Fruit fly (Drosophila melanogaster) whole organism, prepupa: Measurements from ENCODE around the gene Obp99d.
A peak's percentile ranks its signal among the peaks of the same experiment; 100 is the strongest.

Experiments used
- CG10669 ChIP-seq: fragments of 200-800 bp; sonication (Bioruptor generic); optimal IDR thresholded peaks from 3 replicates; lab custom pipeline; 2018; ENCODE audit warnings: missing biosample characterization, mild to moderate bottlenecking, missing genetic modification characterization, moderate library complexity
- CG11294 ChIP-seq: fragments of 200-800 bp; sonication (Bioruptor generic); IDR thresholded peaks from 2 replicates; pipeline ENCODE4 v1.3.6; 2022; ENCODE audit warnings: missing biosample characterization, missing genetic modification characterization
- CG11762 ChIP-seq: fragments of 200-800 bp; sonication (Bioruptor generic); optimal IDR thresholded peaks from 3 replicates; lab custom pipeline; 2016; ENCODE audit warnings: missing biosample characterization, missing genetic modification characterization; ENCODE audit not compliant: insufficient read depth
- CG11902 ChIP-seq: fragments of 200-800 bp; sonication (Bioruptor generic); optimal IDR thresholded peaks from 3 replicates; lab custom pipeline; 2016; ENCODE audit warnings: missing biosample characterization, missing genetic modification characterization
- CG15336 ChIP-seq: fragments of 200-800 bp; sonication (Bioruptor generic); IDR thresholded peaks from 2 replicates; pipeline ENCODE4 v1.3.6; 2022; ENCODE audit warnings: missing biosample characterization, missing genetic modification characterization
- CG1621 ChIP-seq: fragments of 200-800 bp; sonication (Bioruptor generic); optimal IDR thresholded peaks from 3 replicates; lab custom pipeline; 2018; ENCODE audit warnings: missing biosample characterization, mild to moderate bottlenecking, missing genetic modification characterization
- CG16779 ChIP-seq: fragments of 200-800 bp; sonication (Bioruptor generic); optimal IDR thresholded peaks from 3 replicates; lab custom pipeline; 2017; ENCODE audit warnings: missing biosample characterization, mild to moderate bottlenecking, missing genetic modification characterization
- CG3032 ChIP-seq: fragments of 200-800 bp; optimal IDR thresholded peaks from 2 replicates; lab custom pipeline; 2019; ENCODE audit warnings: missing biosample characterization, mild to moderate bottlenecking, missing genetic modification characterization, moderate library complexity
- CG31627 ChIP-seq: fragments of 200-800 bp; sonication (Bioruptor generic); optimal IDR thresholded peaks from 3 replicates; lab custom pipeline; 2016; ENCODE audit warnings: missing biosample characterization, missing genetic modification characterization
- CG32006 ChIP-seq: fragments of 200-800 bp; sonication (Bioruptor generic); optimal IDR thresholded peaks from 3 replicates; lab custom pipeline; 2017; ENCODE audit warnings: missing biosample characterization, mild to moderate bottlenecking, missing genetic modification characterization
- CG34406 ChIP-seq: fragments of 200-800 bp; sonication (Bioruptor generic); optimal IDR thresholded peaks from 3 replicates; lab custom pipeline; 2016; ENCODE audit warnings: missing biosample characterization, missing genetic modification characterization
- CG3919 ChIP-seq: fragments of 200-800 bp; sonication (Bioruptor generic); optimal IDR thresholded peaks from 3 replicates; lab custom pipeline; 2016; ENCODE audit warnings: missing biosample characterization, missing genetic modification characterization
- CG4318 ChIP-seq: fragments of 200-800 bp; sonication (Bioruptor generic); optimal IDR thresholded peaks from 3 replicates; lab custom pipeline; 2017; ENCODE audit warnings: missing biosample characterization, mild to moderate bottlenecking, missing genetic modification characterization
- CG6163 ChIP-seq: fragments of 200-800 bp; sonication (Bioruptor generic); IDR thresholded peaks from 3 replicates; pipeline ENCODE4 v1.3.6; 2022; ENCODE audit warnings: missing biosample characterization, missing genetic modification characterization
- CG6276 ChIP-seq: fragments of 200-800 bp; sonication (Bioruptor generic); optimal IDR thresholded peaks from 2 replicates; lab custom pipeline; 2017; ENCODE audit warnings: missing biosample characterization, mild to moderate bottlenecking, missing genetic modification characterization
- CG6792 ChIP-seq: fragments of 200-800 bp; sonication (Bioruptor generic); optimal IDR thresholded peaks from 3 replicates; lab custom pipeline; 2016; ENCODE audit warnings: missing biosample characterization, missing genetic modification characterization
- CG6808 ChIP-seq: fragments of 200-800 bp; sonication (Bioruptor generic); optimal IDR thresholded peaks from 3 replicates; lab custom pipeline; 2017; ENCODE audit warnings: missing biosample characterization, missing genetic modification characterization, mild to moderate bottlenecking, moderate library complexity, missing genetic modification reagents
- CG8119 ChIP-seq: fragments of 200-800 bp; sonication (Bioruptor generic); IDR thresholded peaks from 3 replicates; pipeline ENCODE4 v1.3.6; 2022; ENCODE audit warnings: missing biosample characterization, missing genetic modification characterization
- CG8319 ChIP-seq: fragments of 200-800 bp; sonication (Bioruptor generic); optimal IDR thresholded peaks from 3 replicates; lab custom pipeline; 2016; ENCODE audit warnings: missing biosample characterization, missing genetic modification characterization
- CG8632 ChIP-seq: fragments of 200-800 bp; sonication (Bioruptor generic); optimal IDR thresholded peaks from 3 replicates; lab custom pipeline; 2016; ENCODE audit warnings: missing biosample characterization, missing genetic modification characterization
- CG9139 ChIP-seq: fragments of 200-800 bp; sonication (Bioruptor generic); optimal IDR thresholded peaks from 3 replicates; lab custom pipeline; 2017; ENCODE audit warnings: missing biosample characterization, mild to moderate bottlenecking, missing genetic modification characterization
- Eip78C ChIP-seq: fragments of 200-800 bp; sonication (Bioruptor generic); peaks from one replicate; lab custom pipeline; 2016; ENCODE audit warnings: missing biosample characterization, missing genetic modification characterization
- Eip93F ChIP-seq: fragments of 200-800 bp; sonication (Bioruptor generic); optimal IDR thresholded peaks from 2 replicates; lab custom pipeline; 2016; ENCODE audit warnings: missing biosample characterization, mild to moderate bottlenecking, missing genetic modification characterization
- Ets96B ChIP-seq: fragments of 200-800 bp; optimal IDR thresholded peaks from 2 replicates; lab custom pipeline; 2019; ENCODE audit warnings: missing biosample characterization, mild to moderate bottlenecking, missing genetic modification characterization, moderate library complexity
- Gug ChIP-seq: fragments of 200-800 bp; sonication (Bioruptor generic); IDR thresholded peaks from 2 replicates; pipeline ENCODE4 v1.3.6; 2022; ENCODE audit warnings: missing biosample characterization, missing genetic modification characterization
- Hr39 ChIP-seq: fragments of 200-800 bp; sonication (Bioruptor generic); optimal IDR thresholded peaks from 2 replicates; lab custom pipeline; 2016; ENCODE audit warnings: missing biosample characterization, missing genetic modification characterization
- Hr4 ChIP-seq: fragments of 200-800 bp; sonication (Bioruptor generic); optimal IDR thresholded peaks from 3 replicates; lab custom pipeline; 2016; ENCODE audit warnings: missing biosample characterization, missing genetic modification characterization
- Lpt ChIP-seq: fragments of 200-800 bp; sonication (Bioruptor generic); optimal IDR thresholded peaks from 3 replicates; lab custom pipeline; 2016; ENCODE audit warnings: missing biosample characterization, missing genetic modification characterization
- Met ChIP-seq: fragments of 200-800 bp; sonication (Bioruptor generic); optimal IDR thresholded peaks from 3 replicates; lab custom pipeline; 2016; ENCODE audit warnings: missing biosample characterization, missing genetic modification characterization
- OdsH ChIP-seq: fragments of 200-800 bp; sonication (Bioruptor generic); optimal IDR thresholded peaks from 3 replicates; lab custom pipeline; 2016; ENCODE audit warnings: missing biosample characterization, missing genetic modification characterization
- Smox ChIP-seq: fragments of 200-800 bp; sonication (Bioruptor generic); optimal IDR thresholded peaks from 3 replicates; lab custom pipeline; 2016; ENCODE audit warnings: missing biosample characterization, missing genetic modification characterization
- achi ChIP-seq: fragments of 200-800 bp; sonication (Bioruptor generic); optimal IDR thresholded peaks from 3 replicates; lab custom pipeline; 2016; ENCODE audit warnings: missing biosample characterization, missing genetic modification characterization
- acj6 ChIP-seq: fragments of 200-800 bp; sonication (Bioruptor generic); optimal IDR thresholded peaks from 3 replicates; lab custom pipeline; 2016; ENCODE audit warnings: missing biosample characterization, missing genetic modification characterization
- cyc ChIP-seq: fragments of 200-800 bp; sonication (Bioruptor generic); optimal IDR thresholded peaks from 3 replicates; lab custom pipeline; 2016; ENCODE audit warnings: missing biosample characterization, missing genetic modification characterization
- dac ChIP-seq: fragments of 200-800 bp; sonication (Bioruptor generic); optimal IDR thresholded peaks from 2 replicates; lab custom pipeline; 2017; ENCODE audit warnings: missing biosample characterization, mild to moderate bottlenecking, missing genetic modification characterization
- eg ChIP-seq: fragments of 200-800 bp; sonication (Bioruptor generic); IDR thresholded peaks from 3 replicates; pipeline ENCODE4 v1.3.6; 2022; ENCODE audit warnings: missing biosample characterization, missing genetic modification characterization
- fd59A ChIP-seq: fragments of 200-800 bp; sonication (Bioruptor generic); optimal IDR thresholded peaks from 2 replicates; lab custom pipeline; 2017; ENCODE audit warnings: missing biosample characterization, mild to moderate bottlenecking, missing genetic modification characterization, missing genetic modification reagents
- fd85E ChIP-seq: fragments of 200-800 bp; sonication (Bioruptor generic); optimal IDR thresholded peaks from 3 replicates; lab custom pipeline; 2016; ENCODE audit warnings: missing biosample characterization, missing genetic modification characterization
- fkh ChIP-seq: fragments of 200-800 bp; sonication (Bioruptor generic); optimal IDR thresholded peaks from 3 replicates; lab custom pipeline; 2017; ENCODE audit warnings: missing biosample characterization, mild to moderate bottlenecking, missing genetic modification characterization, moderate library complexity
- lz ChIP-seq: fragments of 200-800 bp; sonication (Bioruptor generic); optimal IDR thresholded peaks from 3 replicates; lab custom pipeline; 2016; ENCODE audit warnings: missing biosample characterization, missing genetic modification characterization
- net ChIP-seq: fragments of 200-800 bp; sonication (Bioruptor generic); optimal IDR thresholded peaks from 3 replicates; lab custom pipeline; 2016; ENCODE audit warnings: missing biosample characterization, missing genetic modification characterization
- pdm3 ChIP-seq: fragments of 200-800 bp; sonication (Bioruptor generic); optimal IDR thresholded peaks from 3 replicates; lab custom pipeline; 2016; ENCODE audit warnings: missing biosample characterization, missing genetic modification characterization
- salr ChIP-seq, 2 experiments: fragments of 200-800 bp; sonication (Bioruptor generic); optimal IDR thresholded peaks; 3 replicates each; lab custom pipeline; 2016 to 2018; ENCODE audit warnings: missing biosample characterization in 2 of 2, missing genetic modification characterization in 2 of 2, mild to moderate bottlenecking in 1 of 2
- spab ChIP-seq: fragments of 200-800 bp; sonication (Bioruptor generic); optimal IDR thresholded peaks from 2 replicates; lab custom pipeline; 2017; ENCODE audit warnings: missing biosample characterization, mild to moderate bottlenecking, missing genetic modification characterization, missing genetic modification reagents
- ss ChIP-seq, 2 experiments: fragments of 200-800 bp; sonication (Bioruptor generic); optimal IDR thresholded peaks; 2 replicates in 1 of 2; 3 replicates in 1 of 2; lab custom pipeline; 2017 to 2018; ENCODE audit warnings: mild to moderate bottlenecking in 2 of 2, missing biosample characterization in 2 of 2, missing genetic modification characterization in 2 of 2, moderate library complexity in 1 of 2
- svp ChIP-seq: fragments of 200-800 bp; sonication (Bioruptor generic); peaks from one replicate; lab custom pipeline; 2016; ENCODE audit warnings: missing biosample characterization, missing genetic modification characterization
- topi ChIP-seq: fragments of 200-800 bp; sonication (Bioruptor generic); optimal IDR thresholded peaks from 3 replicates; lab custom pipeline; 2016; ENCODE audit warnings: missing biosample characterization, missing genetic modification characterization
- vri ChIP-seq: fragments of 200-800 bp; sonication (Bioruptor generic); optimal IDR thresholded peaks from 3 replicates; lab custom pipeline; 2016; ENCODE audit warnings: missing biosample characterization, mild to moderate bottlenecking, missing genetic modification characterization

The Obp99d gene

DNA sequence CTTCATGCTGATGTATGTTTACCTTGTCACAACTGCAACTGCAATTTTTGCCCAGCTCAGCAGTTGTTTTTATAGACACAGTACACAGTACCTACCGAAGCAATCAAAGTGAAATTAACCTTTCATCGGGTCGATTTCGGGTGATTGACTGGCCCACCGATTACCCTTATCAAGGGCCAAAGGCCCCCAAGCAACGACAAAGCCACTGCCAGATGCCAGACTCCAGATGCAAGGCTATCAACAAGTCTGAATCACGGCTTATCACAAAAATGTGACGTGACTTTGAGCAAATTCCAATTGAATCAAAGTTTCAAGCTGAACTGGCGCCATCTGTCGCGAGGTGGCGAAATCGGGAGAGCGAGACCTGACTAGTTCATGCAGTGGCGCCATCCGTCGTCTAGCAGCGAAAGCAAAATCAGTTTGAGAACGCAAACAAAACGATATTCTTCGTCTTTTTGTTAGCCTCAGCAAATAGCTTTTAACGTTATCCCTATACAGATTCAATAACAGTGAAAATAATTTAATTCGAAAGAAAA, 2.5 kb downstream of the Obp99d start, which contains the start of gene Obp99b (continued):
- TF ChIP-seq CG11902 (GFP tag; lab: Kevin White, UChicago) (peak; percentile 7), Met (GFP tag; lab: Kevin White, UChicago) (peak; percentile 77), CG6792 (GFP tag; lab: Kevin White, UChicago) (peak; percentile 44), cyc (GFP tag; lab: Kevin White, UChicago) (peak; percentile 61), Eip78C (peak; percentile 91), CG32006 (peak; percentile 60), CG10669 (GFP tag; lab: Kevin White, UChicago) (peak; percentile 68), CG3919 (GFP tag; lab: Kevin White, UChicago) (peak; percentile 91), CG16779 (peak; percentile 46)

DNA sequence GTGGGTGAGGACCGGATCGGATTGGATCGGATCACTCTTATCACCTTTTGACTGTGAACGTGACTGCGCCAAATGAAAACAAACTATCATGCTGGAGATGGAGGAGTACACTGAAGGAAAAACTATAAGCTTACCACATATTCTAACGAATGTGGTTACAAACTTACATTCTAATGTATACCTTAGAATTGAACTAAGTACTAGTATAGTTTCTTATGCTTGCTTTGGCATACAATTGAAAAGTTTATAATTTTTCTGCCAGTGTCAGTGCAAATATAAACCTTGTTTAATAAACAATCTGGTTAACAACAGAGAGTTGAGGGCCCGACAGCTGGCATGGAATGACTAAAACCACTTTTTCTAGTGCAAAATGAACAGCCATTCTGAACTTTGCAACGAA, 3.2 kb downstream of the Obp99d start:
- no peak for TF ChIP-seq Smox (GFP tag; lab: Kevin White, UChicago)
- peak; percentile 6 for TF ChIP-seq CG3919 (GFP tag; lab: Kevin White, UChicago)
- TF ChIP-seq Lpt: peak; percentile 24
- no peak for TF ChIP-seq CG11762 (GFP tag; lab: Kevin White, UChicago)
- peak; percentile 6 for TF ChIP-seq topi (GFP tag; lab: Kevin White, UChicago)
- TF ChIP-seq CG15336: peak; percentile 63
- peak; percentile 15 for TF ChIP-seq achi
- TF ChIP-seq Eip93F (GFP tag; lab: Kevin White, UChicago): no peak
- no peak for TF ChIP-seq CG34406 (GFP tag; lab: Kevin White, UChicago)
- peak; percentile 47 for TF ChIP-seq CG32006
- TF ChIP-seq CG8119 (GFP tag; lab: Robert Waterston, UW): peak; percentile 57; the same call in 2 of the 3 replicates
- TF ChIP-seq Hr4 (GFP tag; lab: Kevin White, UChicago): peak; percentile 72
- TF ChIP-seq CG10669 (GFP tag; lab: Kevin White, UChicago): no peak
- no peak for TF ChIP-seq Met (GFP tag; lab: Kevin White, UChicago)
- peak; percentile 5 for TF ChIP-seq Eip78C
- peak; percentile 47 for TF ChIP-seq Gug
- no peak for TF ChIP-seq CG6808 (GFP tag; lab: Kevin White, UChicago)
- TF ChIP-seq pdm3 (GFP tag; lab: Kevin White, UChicago): no peak
- TF ChIP-seq dac: peak; percentile 27
- TF ChIP-seq ss (GFP tag; optimal IDR thresholded peaks at IDR 0.05; lab: Kevin White, UChicago): no peak
- no peak for TF ChIP-seq fd59A (GFP tag; lab: Kevin White, UChicago)
- TF ChIP-seq CG6163 (GFP tag; lab: Robert Waterston, UW): peak; percentile 45; the same call in 2 of the 3 replicates
- no peak for TF ChIP-seq CG8319
- TF ChIP-seq lz (GFP tag; lab: Kevin White, UChicago): no peak
- peak; percentile 33; the same call in 1 of the 2 replicates for TF ChIP-seq CG11294
- TF ChIP-seq CG11902 (GFP tag; lab: Kevin White, UChicago): no peak
- TF ChIP-seq CG4318 (GFP tag; lab: Kevin White, UChicago): peak; percentile 55
- TF ChIP-seq net (GFP tag; lab: Kevin White, UChicago): no peak
- no peak for TF ChIP-seq CG1621
- no peak for TF ChIP-seq CG31627 (GFP tag; lab: Kevin White, UChicago)
- TF ChIP-seq OdsH (GFP tag; lab: Kevin White, UChicago): peak; percentile 24
- TF ChIP-seq CG16779: no peak
- no peak for TF ChIP-seq svp (GFP tag; lab: Kevin White, UChicago)
- TF ChIP-seq CG8632: no peak
- no peak for TF ChIP-seq CG9139 (GFP tag; lab: Kevin White, UChicago)
- no peak for TF ChIP-seq acj6 (GFP tag; lab: Kevin White, UChicago)
- TF ChIP-seq salr (GFP tag; optimal IDR thresholded peaks at IDR 0.05; lab: Kevin White, UChicago): no peak
- TF ChIP-seq cyc (GFP tag; lab: Kevin White, UChicago): no peak
- TF ChIP-seq Ets96B (tag; lab: Kevin White, UChicago): no peak
- no peak for TF ChIP-seq spab (GFP tag; lab: Kevin White, UChicago)
- no peak for TF ChIP-seq vri (GFP tag; lab: Kevin White, UChicago)
- no peak for TF ChIP-seq fd85E (GFP tag; lab: Kevin White, UChicago)
- TF ChIP-seq Hr39 (GFP tag; lab: Kevin White, UChicago): peak; percentile 4
- TF ChIP-seq eg (GFP tag; lab: Robert Waterston, UW): peak; percentile 76
- peak; percentile 22 for TF ChIP-seq fkh (GFP tag; lab: Kevin White, UChicago)
- TF ChIP-seq CG6276 (GFP tag; lab: Kevin White, UChicago): peak; percentile 17
- peak; percentile 4 for TF ChIP-seq CG3032 (tag; lab: Kevin White, UChicago)
